Worm (Caenorhabditis elegans) whole organism, young adult: Measurements from ENCODE around the gene cyc-2.1.

Source experiments
- B0261.1 ChIP-seq: sonication (generic microtip); optimal IDR thresholded peaks from 2 replicates; lab custom pipeline; 2016; ENCODE audit warnings: mild to moderate bottlenecking, missing genetic modification characterization, moderate library complexity, missing compliant biosample characterization
- B0336.3 ChIP-seq: fragments of 200-800 bp; sonication (Bioruptor generic); IDR thresholded peaks from 2 replicates; pipeline ENCODE4 v1.3.6; 2022; ENCODE audit warnings: missing genetic modification characterization, missing compliant biosample characterization
- C17E4.6 ChIP-seq: fragments of 200-800 bp; sonication (Bioruptor generic); IDR thresholded peaks from 2 replicates; pipeline ENCODE4 v1.3.6; 2022; ENCODE audit warnings: missing genetic modification reagents, missing genetic modification characterization, missing compliant biosample characterization
- F10E7.11 ChIP-seq: sonication (generic microtip); optimal IDR thresholded peaks from 2 replicates; lab custom pipeline; 2017; ENCODE audit warnings: mild to moderate bottlenecking, missing genetic modification characterization, moderate library complexity, missing compliant biosample characterization
- F33H1.4 ChIP-seq: fragments of 200-800 bp; sonication (Bioruptor generic); IDR thresholded peaks from 2 replicates; pipeline ENCODE4 v1.3.6; 2022; ENCODE audit warnings: missing genetic modification reagents, missing genetic modification characterization, missing compliant biosample characterization
- F49E8.2 ChIP-seq: sonication (generic microtip); optimal IDR thresholded peaks from 3 replicates; lab custom pipeline; 2017; ENCODE audit warnings: missing genetic modification characterization, mild to moderate bottlenecking, missing compliant biosample characterization, antibody characterized with exemption, moderate library complexity; ENCODE audit not compliant: insufficient read depth
- F57C9.4 ChIP-seq: sonication (generic microtip); optimal IDR thresholded peaks from 2 replicates; lab custom pipeline; 2017; ENCODE audit warnings: mild to moderate bottlenecking, missing genetic modification characterization, missing compliant biosample characterization
- K11D2.4 ChIP-seq: fragments of 200-800 bp; sonication (Bioruptor generic); IDR thresholded peaks from 2 replicates; pipeline ENCODE4 v1.3.6; 2022; ENCODE audit warnings: missing genetic modification reagents, missing genetic modification characterization, missing compliant biosample characterization
- Y56A3A.18 ChIP-seq: fragments of 200-800 bp; sonication (Bioruptor generic); IDR thresholded peaks from 2 replicates; pipeline ENCODE4 v1.3.6; 2022; ENCODE audit warnings: missing genetic modification reagents, missing genetic modification characterization, missing compliant biosample characterization
- Y67H2A.10 ChIP-seq: fragments of 200-800 bp; sonication (Bioruptor generic); conservative IDR thresholded peaks from 2 replicates; pipeline ENCODE4 v1.3.6; 2022; ENCODE audit warnings: missing genetic modification reagents, missing genetic modification characterization, missing compliant biosample characterization
- Y79H2A.3 ChIP-seq: fragments of 200-800 bp; sonication (Bioruptor generic); conservative IDR thresholded peaks from 2 replicates; pipeline ENCODE4 v1.3.6; 2022; ENCODE audit warnings: missing genetic modification reagents, missing genetic modification characterization, missing compliant biosample characterization
- Y95B8A.8 ChIP-seq: fragments of 200-800 bp; sonication (Bioruptor generic); IDR thresholded peaks from 2 replicates; pipeline ENCODE4 v1.3.6; 2022; ENCODE audit warnings: missing genetic modification reagents, missing genetic modification characterization, missing compliant biosample characterization
- ama-1 ChIP-seq, 3 experiments: fragments of 150-350 bp in 1 of 3; sonication (generic microtip) in 2 of 3; optimal IDR thresholded peaks; 2 replicates each; lab custom pipeline; 2014 to 2018; ENCODE audit warnings: missing biosample characterization in 2 of 3, missing genetic modification characterization in 2 of 3, missing genetic modification reagents in 2 of 3
- aptf-2 ChIP-seq: fragments of 200-800 bp; sonication (Bioruptor generic); conservative IDR thresholded peaks from 2 replicates; pipeline ENCODE4 v1.3.6; 2022; ENCODE audit warnings: missing genetic modification reagents, missing genetic modification characterization, missing compliant biosample characterization
- atf-7 ChIP-seq: sonication (generic microtip); optimal IDR thresholded peaks from 2 replicates; lab custom pipeline; 2017; ENCODE audit warnings: mild to moderate bottlenecking, missing genetic modification characterization, missing compliant biosample characterization
- athp-1 ChIP-seq: sonication (generic microtip); optimal IDR thresholded peaks from 2 replicates; lab custom pipeline; 2017; ENCODE audit warnings: mild to moderate bottlenecking, missing genetic modification characterization, missing compliant biosample characterization
- attf-3 ChIP-seq: fragments of 200-800 bp; sonication (Bioruptor generic); conservative IDR thresholded peaks from 2 replicates; pipeline ENCODE4 v1.3.6; 2022; ENCODE audit warnings: missing genetic modification reagents, missing genetic modification characterization, missing compliant biosample characterization
- attf-5 ChIP-seq: fragments of 200-800 bp; sonication (Bioruptor generic); optimal IDR thresholded peaks from 2 replicates; lab custom pipeline; 2018; ENCODE audit warnings: mild to moderate bottlenecking, missing genetic modification characterization, missing compliant biosample characterization
- attf-6 ChIP-seq: fragments of 200-800 bp; sonication (Bioruptor generic); IDR thresholded peaks from 2 replicates; pipeline ENCODE4 v1.3.6; 2022; ENCODE audit warnings: missing genetic modification reagents, missing genetic modification characterization, missing compliant biosample characterization
- bed-2 ChIP-seq: fragments of 200-800 bp; sonication (Bioruptor generic); IDR thresholded peaks from 2 replicates; pipeline ENCODE4 v1.3.6; 2022; ENCODE audit warnings: missing genetic modification reagents, missing genetic modification characterization, missing compliant biosample characterization
- ceh-79 ChIP-seq: sonication (generic microtip); optimal IDR thresholded peaks from 2 replicates; lab custom pipeline; 2017; ENCODE audit warnings: mild to moderate bottlenecking, missing genetic modification characterization, missing compliant biosample characterization
- ceh-91 ChIP-seq: fragments of 200-800 bp; sonication (Bioruptor generic); IDR thresholded peaks from 2 replicates; pipeline ENCODE4 v1.3.6; 2022; ENCODE audit warnings: missing genetic modification reagents, missing genetic modification characterization, missing compliant biosample characterization
- chd-7 ChIP-seq: sonication (generic microtip); optimal IDR thresholded peaks from 2 replicates; lab custom pipeline; 2016; ENCODE audit warnings: mild to moderate bottlenecking, missing genetic modification characterization, moderate library complexity, missing compliant biosample characterization
- dpl-1 ChIP-seq: fragments of 150-350 bp; optimal IDR thresholded peaks from 2 replicates; lab custom pipeline; 2014; ENCODE audit warnings: missing biosample characterization, missing genetic modification reagents, missing genetic modification characterization
- egl-18 ChIP-seq: fragments of 200-800 bp; sonication (Bioruptor generic); IDR thresholded peaks from 2 replicates; pipeline ENCODE4 v1.3.6; 2022; ENCODE audit warnings: missing genetic modification reagents, missing genetic modification characterization, missing compliant biosample characterization
- egl-44 ChIP-seq: fragments of 200-800 bp; sonication (Bioruptor generic); IDR thresholded peaks from 2 replicates; pipeline ENCODE4 v1.3.6; 2022; ENCODE audit warnings: missing genetic modification reagents, missing genetic modification characterization, missing compliant biosample characterization
- egrh-3 ChIP-seq: fragments of 200-800 bp; sonication (Bioruptor generic); IDR thresholded peaks from 2 replicates; pipeline ENCODE4 v1.3.6; 2022; ENCODE audit warnings: missing genetic modification reagents, missing genetic modification characterization, missing compliant biosample characterization
- gei-17 ChIP-seq: fragments of 200-800 bp; sonication (Bioruptor generic); optimal IDR thresholded peaks from 2 replicates; lab custom pipeline; 2018; ENCODE audit warnings: mild to moderate bottlenecking, missing genetic modification characterization, missing compliant biosample characterization
- hlh-26 ChIP-seq: fragments of 200-800 bp; sonication (Bioruptor generic); conservative IDR thresholded peaks from 2 replicates; pipeline ENCODE4 v1.3.6; 2022; ENCODE audit warnings: missing genetic modification reagents, missing genetic modification characterization, missing compliant biosample characterization
- lin-40 ChIP-seq: sonication (generic microtip); optimal IDR thresholded peaks from 2 replicates; lab custom pipeline; 2016; ENCODE audit warnings: missing genetic modification characterization, mild to moderate bottlenecking, missing compliant biosample characterization, missing genotype, missing genetic modification reagents
- lir-1 ChIP-seq: fragments of 200-800 bp; sonication (Bioruptor generic); conservative IDR thresholded peaks from 2 replicates; pipeline ENCODE4 v1.3.6; 2022; ENCODE audit warnings: missing genetic modification reagents, missing genetic modification characterization, missing compliant biosample characterization
- madf-3 ChIP-seq: fragments of 200-800 bp; sonication (Bioruptor generic); IDR thresholded peaks from 2 replicates; pipeline ENCODE4 v1.3.6; 2022; ENCODE audit warnings: missing genetic modification reagents, missing genetic modification characterization, missing compliant biosample characterization
- madf-8 ChIP-seq: fragments of 200-800 bp; sonication (Bioruptor generic); conservative IDR thresholded peaks from 2 replicates; pipeline ENCODE4 v1.3.6; 2022; ENCODE audit warnings: missing genetic modification reagents, missing genetic modification characterization, missing compliant biosample characterization
- mcd-1 ChIP-seq: fragments of 200-800 bp; sonication (Bioruptor generic); IDR thresholded peaks from 2 replicates; pipeline ENCODE4 v1.3.6; 2022; ENCODE audit warnings: missing genetic modification reagents, missing genetic modification characterization, missing compliant biosample characterization
- nfya-1 ChIP-seq: sonication (generic microtip); optimal IDR thresholded peaks from 2 replicates; lab custom pipeline; 2017; ENCODE audit warnings: antibody characterized with exemption, missing compliant biosample characterization, missing genetic modification characterization, borderline replicate concordance; ENCODE audit not compliant: insufficient read depth
- nfyb-1 ChIP-seq: fragments of 200-800 bp; sonication (Bioruptor generic); IDR thresholded peaks from 2 replicates; pipeline ENCODE4 v1.3.6; 2022; ENCODE audit warnings: missing genetic modification reagents, missing genetic modification characterization, missing compliant biosample characterization
- nhr-90 ChIP-seq: sonication (generic microtip); optimal IDR thresholded peaks from 2 replicates; lab custom pipeline; 2016; ENCODE audit warnings: missing genotype, mild to moderate bottlenecking, missing genetic modification characterization, missing compliant biosample characterization
- pbrm-1 ChIP-seq: fragments of 200-800 bp; sonication (Bioruptor generic); IDR thresholded peaks from 2 replicates; pipeline ENCODE4 v1.3.6; 2022; ENCODE audit warnings: missing genetic modification reagents, missing genetic modification characterization, missing compliant biosample characterization
- pha-4 ChIP-seq: fragments of 150-350 bp; sonication (generic microtip); optimal IDR thresholded peaks from 2 replicates; lab custom pipeline; 2014; ENCODE audit warnings: missing biosample characterization, missing genetic modification reagents, missing genetic modification characterization
- rec-8 ChIP-seq, 2 experiments: sonication (generic microtip); optimal IDR thresholded peaks; 2 replicates each; lab custom pipeline; 2016; ENCODE audit warnings: mild to moderate bottlenecking in 2 of 2, missing genetic modification characterization in 2 of 2, missing genetic modification reagents in 2 of 2, missing genotype in 2 of 2, missing biosample characterization in 1 of 2, missing compliant biosample characterization in 1 of 2, moderate library complexity in 1 of 2
- sea-2 ChIP-seq: fragments of 200-800 bp; sonication (Bioruptor generic); IDR thresholded peaks from 2 replicates; pipeline ENCODE4 v1.3.6; 2022; ENCODE audit warnings: missing genetic modification characterization, missing compliant biosample characterization
- snpc-1.1 ChIP-seq: sonication (generic microtip); optimal IDR thresholded peaks from 2 replicates; lab custom pipeline; 2017; ENCODE audit warnings: missing genetic modification characterization, mild to moderate bottlenecking, missing compliant biosample characterization, antibody characterized with exemption, moderate library complexity, missing genotype, missing genetic modification reagents; ENCODE audit not compliant: insufficient read depth
- zfh-2 ChIP-seq: fragments of 200-800 bp; sonication (Bioruptor generic); conservative IDR thresholded peaks from 2 replicates; pipeline ENCODE4 v1.3.6; 2022; ENCODE audit warnings: missing genetic modification reagents, missing genetic modification characterization, missing compliant biosample characterization
- ztf-18 ChIP-seq: sonication (generic microtip); optimal IDR thresholded peaks from 2 replicates; lab custom pipeline; 2016; ENCODE audit warnings: missing genotype, mild to moderate bottlenecking, missing genetic modification characterization, missing compliant biosample characterization
- ztf-22 ChIP-seq: fragments of 200-800 bp; sonication (Bioruptor generic); optimal IDR thresholded peaks from 2 replicates; lab custom pipeline; 2018; ENCODE audit warnings: mild to moderate bottlenecking, missing genetic modification characterization, moderate library complexity, missing compliant biosample characterization
- ztf-26 ChIP-seq: sonication (generic microtip); optimal IDR thresholded peaks from 2 replicates; lab custom pipeline; 2017; ENCODE audit warnings: missing genetic modification characterization, missing compliant biosample characterization
- ztf-3 ChIP-seq: fragments of 200-800 bp; sonication (Bioruptor generic); optimal IDR thresholded peaks from 2 replicates; lab custom pipeline; 2018; ENCODE audit warnings: mild to moderate bottlenecking, missing genetic modification characterization, missing compliant biosample characterization

cyc-2.1 gene

DNA sequence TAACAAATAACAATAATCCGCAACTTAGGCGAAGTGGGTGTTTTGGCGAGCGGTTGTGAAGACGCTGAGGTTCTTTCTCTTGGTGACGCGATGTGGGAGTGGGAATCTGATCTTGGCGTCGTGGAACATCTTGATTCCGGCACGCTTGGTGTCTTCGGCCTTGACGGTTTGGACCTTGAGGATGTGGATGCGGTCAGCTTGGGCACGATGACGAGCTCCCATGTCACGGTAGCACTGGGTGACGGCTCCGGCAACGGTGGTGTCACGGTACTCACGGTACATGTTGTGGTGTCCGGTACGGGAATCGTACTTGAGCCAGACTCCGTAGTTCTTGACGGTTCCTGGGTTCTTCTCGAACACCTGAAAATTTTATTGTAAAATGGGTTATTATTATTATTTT is 343 bp upstream of the cyc-2.1 start:
- TF ChIP-seq lin-40 (tag; lab: Kevin White, UChicago) (no peak), zfh-2 (GFP tag; lab: Robert Waterston, UW) (peak; percentile 75), F57C9.4 (no peak), ztf-26 (tag; lab: Kevin White, UChicago) (no peak), egrh-3 (0 out of 2 replicates have a peak, but pooled peaks have one; percentile 4), egl-44 (no peak), lir-1 (GFP tag; lab: Robert Waterston, UW) (no peak), chd-7 (tag; lab: Kevin White, UChicago) (no peak), F33H1.4 (no peak), nfyb-1 (GFP tag; lab: Robert Waterston, UW) (peak; percentile 5; the same call in 1 of the 2 replicates), Y56A3A.18 (GFP tag; lab: Robert Waterston, UW) (no peak), B0336.3 (GFP tag; lab: Robert Waterston, UW) (no peak)

ce11 chrIV:4747553-4747952 is 1.3 kb downstream of the cyc-2.1 start, which contains the start of gene tctn-1:
Gene tctn-1 (minus strand): TSS chrIV:4747832.
- TF ChIP-seq athp-1 (tag; lab: Kevin White, UChicago) (no peak), mcd-1 (GFP tag; lab: Robert Waterston, UW) (peak; percentile 23; the same call in 1 of the 2 replicates), ztf-18 (tag; lab: Kevin White, UChicago) (no peak), madf-3 (GFP tag; lab: Robert Waterston, UW) (no peak), F10E7.11 (peak; percentile 11), madf-8 (GFP tag; lab: Robert Waterston, UW) (no peak), ceh-79 (tag; lab: Kevin White, UChicago) (no peak), snpc-1.1 (no peak), ztf-22 (no peak), attf-3 (GFP tag; lab: Robert Waterston, UW) (no peak), atf-7 (tag; lab: Kevin White, UChicago) (no peak), ama-1 (optimal IDR thresholded peaks at IDR 0.05; lab: Kevin White, UChicago) (peak; percentile 25), ama-1 (GFP tag; optimal IDR thresholded peaks at IDR 0.05; lab: Kevin White, UChicago) (peak in 1 of 2 experiments; percentile 51), sea-2 (GFP tag; lab: Robert Waterston, UW) (no peak), C17E4.6 (GFP tag; lab: Robert Waterston, UW) (no peak), hlh-26 (GFP tag; lab: Robert Waterston, UW) (no peak), B0336.3 (GFP tag; lab: Robert Waterston, UW) (no peak), ceh-91 (no peak), attf-5 (peak; percentile 17), K11D2.4 (GFP tag; lab: Robert Waterston, UW) (no peak), lir-1 (GFP tag; lab: Robert Waterston, UW) (no peak), ztf-3 (GFP tag; lab: Kevin White, UChicago) (no peak), gei-17 (no peak), bed-2 (GFP tag; lab: Robert Waterston, UW) (no peak), F49E8.2 (peak; percentile 28), rec-8 (tag; optimal IDR thresholded peaks at IDR 0.05; lab: Kevin White, UChicago) (no peak), Y67H2A.10 (GFP tag; lab: Robert Waterston, UW) (no peak), aptf-2 (GFP tag; lab: Robert Waterston, UW) (no peak), nfya-1 (tag; lab: Kevin White, UChicago) (no peak), Y95B8A.8 (GFP tag; lab: Robert Waterston, UW) (0 out of 2 replicates have a peak, but pooled peaks have one; percentile 52), B0261.1 (tag; lab: Kevin White, UChicago) (no peak), pha-4 (tag; lab: Kevin White, UChicago) (no peak), attf-6 (no peak), dpl-1 (GFP tag; lab: Kevin White, UChicago) (no peak), egl-18 (GFP tag; lab: Robert Waterston, UW) (no peak), Y79H2A.3 (no peak), nhr-90 (no peak), pbrm-1 (GFP tag; lab: Robert Waterston, UW) (no peak)
